Fruit fly (Drosophila melanogaster) whole organism, prepupa: ENCODE measurements around the gene CG8851.
A peak's percentile ranks its signal among the peaks of the same experiment; 100 is the strongest.

Experiments
- CG10631 ChIP-seq: fragments of 200-800 bp; sonication (Bioruptor generic); optimal IDR thresholded peaks from 2 replicates; lab custom pipeline; 2016; ENCODE audit warnings: missing biosample characterization, missing genetic modification characterization
- CG11902 ChIP-seq: fragments of 200-800 bp; sonication (Bioruptor generic); optimal IDR thresholded peaks from 3 replicates; lab custom pipeline; 2016; ENCODE audit warnings: missing biosample characterization, missing genetic modification characterization
- CG15336 ChIP-seq: fragments of 200-800 bp; sonication (Bioruptor generic); IDR thresholded peaks from 2 replicates; pipeline ENCODE4 v1.3.6; 2022; ENCODE audit warnings: missing biosample characterization, missing genetic modification characterization
- CG1621 ChIP-seq: fragments of 200-800 bp; sonication (Bioruptor generic); optimal IDR thresholded peaks from 3 replicates; lab custom pipeline; 2018; ENCODE audit warnings: missing biosample characterization, mild to moderate bottlenecking, missing genetic modification characterization
- CG16779 ChIP-seq: fragments of 200-800 bp; sonication (Bioruptor generic); optimal IDR thresholded peaks from 3 replicates; lab custom pipeline; 2017; ENCODE audit warnings: missing biosample characterization, mild to moderate bottlenecking, missing genetic modification characterization
- CG3032 ChIP-seq: fragments of 200-800 bp; optimal IDR thresholded peaks from 2 replicates; lab custom pipeline; 2019; ENCODE audit warnings: missing biosample characterization, mild to moderate bottlenecking, missing genetic modification characterization, moderate library complexity
- CG31627 ChIP-seq: fragments of 200-800 bp; sonication (Bioruptor generic); optimal IDR thresholded peaks from 3 replicates; lab custom pipeline; 2016; ENCODE audit warnings: missing biosample characterization, missing genetic modification characterization
- CG32006 ChIP-seq: fragments of 200-800 bp; sonication (Bioruptor generic); optimal IDR thresholded peaks from 3 replicates; lab custom pipeline; 2017; ENCODE audit warnings: missing biosample characterization, mild to moderate bottlenecking, missing genetic modification characterization
- CG34406 ChIP-seq: fragments of 200-800 bp; sonication (Bioruptor generic); optimal IDR thresholded peaks from 3 replicates; lab custom pipeline; 2016; ENCODE audit warnings: missing biosample characterization, missing genetic modification characterization
- CG3919 ChIP-seq: fragments of 200-800 bp; sonication (Bioruptor generic); optimal IDR thresholded peaks from 3 replicates; lab custom pipeline; 2016; ENCODE audit warnings: missing biosample characterization, missing genetic modification characterization
- CG6276 ChIP-seq: fragments of 200-800 bp; sonication (Bioruptor generic); optimal IDR thresholded peaks from 2 replicates; lab custom pipeline; 2017; ENCODE audit warnings: missing biosample characterization, mild to moderate bottlenecking, missing genetic modification characterization
- CG6792 ChIP-seq: fragments of 200-800 bp; sonication (Bioruptor generic); optimal IDR thresholded peaks from 3 replicates; lab custom pipeline; 2016; ENCODE audit warnings: missing biosample characterization, missing genetic modification characterization
- CG8119 ChIP-seq: fragments of 200-800 bp; sonication (Bioruptor generic); IDR thresholded peaks from 3 replicates; pipeline ENCODE4 v1.3.6; 2022; ENCODE audit warnings: missing biosample characterization, missing genetic modification characterization
- CG9139 ChIP-seq: fragments of 200-800 bp; sonication (Bioruptor generic); optimal IDR thresholded peaks from 3 replicates; lab custom pipeline; 2017; ENCODE audit warnings: missing biosample characterization, mild to moderate bottlenecking, missing genetic modification characterization
- Eip78C ChIP-seq: fragments of 200-800 bp; sonication (Bioruptor generic); peaks from one replicate; lab custom pipeline; 2016; ENCODE audit warnings: missing biosample characterization, missing genetic modification characterization
- Eip93F ChIP-seq: fragments of 200-800 bp; sonication (Bioruptor generic); optimal IDR thresholded peaks from 2 replicates; lab custom pipeline; 2016; ENCODE audit warnings: missing biosample characterization, mild to moderate bottlenecking, missing genetic modification characterization
- Ets21C ChIP-seq: fragments of 200-800 bp; sonication (Bioruptor generic); optimal IDR thresholded peaks from 3 replicates; lab custom pipeline; 2016; ENCODE audit warnings: missing biosample characterization, missing genetic modification characterization
- Ets96B ChIP-seq: fragments of 200-800 bp; optimal IDR thresholded peaks from 2 replicates; lab custom pipeline; 2019; ENCODE audit warnings: missing biosample characterization, mild to moderate bottlenecking, missing genetic modification characterization, moderate library complexity
- Gug ChIP-seq: fragments of 200-800 bp; sonication (Bioruptor generic); IDR thresholded peaks from 2 replicates; pipeline ENCODE4 v1.3.6; 2022; ENCODE audit warnings: missing biosample characterization, missing genetic modification characterization
- Hr39 ChIP-seq: fragments of 200-800 bp; sonication (Bioruptor generic); optimal IDR thresholded peaks from 2 replicates; lab custom pipeline; 2016; ENCODE audit warnings: missing biosample characterization, missing genetic modification characterization
- Lpt ChIP-seq: fragments of 200-800 bp; sonication (Bioruptor generic); optimal IDR thresholded peaks from 3 replicates; lab custom pipeline; 2016; ENCODE audit warnings: missing biosample characterization, missing genetic modification characterization
- Met ChIP-seq: fragments of 200-800 bp; sonication (Bioruptor generic); optimal IDR thresholded peaks from 3 replicates; lab custom pipeline; 2016; ENCODE audit warnings: missing biosample characterization, missing genetic modification characterization
- Smox ChIP-seq: fragments of 200-800 bp; sonication (Bioruptor generic); optimal IDR thresholded peaks from 3 replicates; lab custom pipeline; 2016; ENCODE audit warnings: missing biosample characterization, missing genetic modification characterization
- Sox14 ChIP-seq: fragments of 200-800 bp; sonication (Bioruptor generic); optimal IDR thresholded peaks from 3 replicates; lab custom pipeline; 2016; ENCODE audit warnings: missing biosample characterization, missing genetic modification characterization
- Sox15 ChIP-seq: fragments of 200-800 bp; sonication (Bioruptor generic); optimal IDR thresholded peaks from 3 replicates; lab custom pipeline; 2016; ENCODE audit warnings: missing biosample characterization, missing genetic modification characterization
- achi ChIP-seq: fragments of 200-800 bp; sonication (Bioruptor generic); optimal IDR thresholded peaks from 3 replicates; lab custom pipeline; 2016; ENCODE audit warnings: missing biosample characterization, missing genetic modification characterization
- acj6 ChIP-seq: fragments of 200-800 bp; sonication (Bioruptor generic); optimal IDR thresholded peaks from 3 replicates; lab custom pipeline; 2016; ENCODE audit warnings: missing biosample characterization, missing genetic modification characterization
- cyc ChIP-seq: fragments of 200-800 bp; sonication (Bioruptor generic); optimal IDR thresholded peaks from 3 replicates; lab custom pipeline; 2016; ENCODE audit warnings: missing biosample characterization, missing genetic modification characterization
- eg ChIP-seq: fragments of 200-800 bp; sonication (Bioruptor generic); IDR thresholded peaks from 3 replicates; pipeline ENCODE4 v1.3.6; 2022; ENCODE audit warnings: missing biosample characterization, missing genetic modification characterization
- esn ChIP-seq: fragments of 200-800 bp; sonication (Bioruptor generic); optimal IDR thresholded peaks from 2 replicates; lab custom pipeline; 2016; ENCODE audit warnings: missing biosample characterization, mild to moderate bottlenecking, missing genetic modification characterization, moderate library complexity
- fd59A ChIP-seq: fragments of 200-800 bp; sonication (Bioruptor generic); optimal IDR thresholded peaks from 2 replicates; lab custom pipeline; 2017; ENCODE audit warnings: missing biosample characterization, mild to moderate bottlenecking, missing genetic modification characterization, missing genetic modification reagents
- fd85E ChIP-seq: fragments of 200-800 bp; sonication (Bioruptor generic); optimal IDR thresholded peaks from 3 replicates; lab custom pipeline; 2016; ENCODE audit warnings: missing biosample characterization, missing genetic modification characterization
- fkh ChIP-seq: fragments of 200-800 bp; sonication (Bioruptor generic); optimal IDR thresholded peaks from 3 replicates; lab custom pipeline; 2017; ENCODE audit warnings: missing biosample characterization, mild to moderate bottlenecking, missing genetic modification characterization, moderate library complexity
- net ChIP-seq: fragments of 200-800 bp; sonication (Bioruptor generic); optimal IDR thresholded peaks from 3 replicates; lab custom pipeline; 2016; ENCODE audit warnings: missing biosample characterization, missing genetic modification characterization
- ss ChIP-seq, 2 experiments: fragments of 200-800 bp; sonication (Bioruptor generic); optimal IDR thresholded peaks; 2 replicates in 1 of 2; 3 replicates in 1 of 2; lab custom pipeline; 2017 to 2018; ENCODE audit warnings: mild to moderate bottlenecking in 2 of 2, missing biosample characterization in 2 of 2, missing genetic modification characterization in 2 of 2, moderate library complexity in 1 of 2
- svp ChIP-seq: fragments of 200-800 bp; sonication (Bioruptor generic); peaks from one replicate; lab custom pipeline; 2016; ENCODE audit warnings: missing biosample characterization, missing genetic modification characterization
- topi ChIP-seq: fragments of 200-800 bp; sonication (Bioruptor generic); optimal IDR thresholded peaks from 3 replicates; lab custom pipeline; 2016; ENCODE audit warnings: missing biosample characterization, missing genetic modification characterization

Gene CG8851

DNA sequence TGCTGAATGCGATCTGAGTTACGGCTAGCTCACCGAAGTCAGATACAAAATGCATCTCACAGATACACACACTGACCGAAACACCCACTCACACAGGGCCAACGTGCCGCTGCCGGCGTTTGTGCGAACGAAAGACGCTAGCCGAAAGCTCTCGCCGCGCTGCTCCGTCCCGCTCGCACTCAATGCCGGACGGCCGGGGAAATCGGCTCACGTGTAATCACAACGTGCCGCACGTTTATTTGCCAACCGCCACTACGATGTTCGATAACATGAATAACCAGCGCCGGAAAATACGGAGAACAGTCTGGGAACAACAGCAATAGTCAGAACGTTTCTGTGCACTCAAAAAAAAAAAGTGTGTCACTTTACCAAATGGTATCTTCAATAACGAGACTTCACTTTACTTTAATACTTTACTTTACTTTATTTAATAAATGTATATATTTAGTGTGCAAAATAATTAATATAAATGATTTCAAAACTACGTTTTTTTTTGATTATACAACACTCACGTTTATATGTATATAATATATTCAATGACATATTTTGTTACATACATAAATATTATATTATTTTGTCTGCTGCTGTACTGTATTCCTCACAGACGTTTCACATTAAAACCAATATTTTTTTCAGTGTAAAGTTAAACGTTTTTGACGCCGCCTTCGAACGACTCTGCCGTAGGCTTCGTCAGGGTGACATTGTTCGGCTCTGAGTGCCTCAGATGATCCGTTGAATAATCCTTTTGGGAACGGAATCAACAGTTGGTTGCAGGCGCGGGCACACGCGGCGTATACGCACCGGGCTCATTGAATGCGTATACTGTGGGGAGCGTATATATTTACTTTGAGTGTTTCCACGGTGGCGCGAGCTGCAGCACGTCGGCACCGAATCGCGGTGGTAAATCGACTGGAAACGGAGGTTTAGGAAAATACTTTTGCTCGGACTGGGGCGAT, 12.0 kb upstream of the CG8851 start, which contains the start of gene tim:
tim (minus strand) TSS at position 911 of the 956 bp plus-strand sequence.
- TF ChIP-seq eg (GFP tag; lab: Robert Waterston, UW) (peak; percentile 36; the same call in 2 of the 3 replicates), Eip78C (GFP tag; lab: Kevin White, UChicago) (peak; percentile 53), Smox (GFP tag; lab: Kevin White, UChicago) (no peak), Gug (GFP tag; lab: Robert Waterston, UW) (peak; percentile 46; the same call in 1 of the 2 replicates), CG31627 (no peak), esn (GFP tag; lab: Kevin White, UChicago) (no peak), CG8119 (GFP tag; lab: Robert Waterston, UW) (peak; percentile 40; the same call in 1 of the 3 replicates), Lpt (GFP tag; lab: Kevin White, UChicago) (no peak), CG15336 (GFP tag; lab: Robert Waterston, UW) (0 out of 2 replicates have a peak, but pooled peaks have one; percentile 23), acj6 (GFP tag; lab: Kevin White, UChicago) (no peak), CG10631 (GFP tag; lab: Kevin White, UChicago) (peak; percentile 30), svp (peak; percentile 77)

DNA sequence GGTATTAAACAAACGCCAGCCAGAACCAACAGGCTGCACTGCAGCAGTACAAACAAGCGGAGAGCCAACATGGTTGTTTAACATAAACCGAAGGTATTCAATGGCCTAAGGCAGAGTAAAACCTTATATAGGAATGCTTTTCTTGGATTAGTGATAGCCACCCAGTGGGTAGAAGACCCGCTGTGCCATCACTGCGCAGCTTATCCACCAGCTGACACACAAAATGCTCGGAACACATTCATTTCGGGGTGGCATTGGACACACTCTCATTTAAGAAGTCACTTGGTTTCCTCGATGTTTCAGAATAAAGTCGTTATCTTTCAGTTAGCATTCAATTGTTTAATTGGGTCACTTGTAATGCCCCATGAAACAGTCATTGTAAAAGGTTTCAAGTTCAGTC, 9.5 kb upstream of the CG8851 start, which contains the start of gene CG31954:
CG31954 (minus strand) TSS at position 101 of the 400 bp plus-strand sequence.
- TF ChIP-seq Lpt (GFP tag; lab: Kevin White, UChicago) (no peak), CG34406 (no peak), Eip93F (GFP tag; lab: Kevin White, UChicago) (no peak), CG32006 (GFP tag; lab: Kevin White, UChicago) (no peak), acj6 (GFP tag; lab: Kevin White, UChicago) (no peak), CG9139 (GFP tag; lab: Kevin White, UChicago) (no peak), fd85E (GFP tag; lab: Kevin White, UChicago) (no peak), Sox15 (no peak), topi (GFP tag; lab: Kevin White, UChicago) (no peak), Ets21C (GFP tag; lab: Kevin White, UChicago) (no peak), CG3919 (GFP tag; lab: Kevin White, UChicago) (no peak), fkh (GFP tag; lab: Kevin White, UChicago) (no peak)

DNA sequence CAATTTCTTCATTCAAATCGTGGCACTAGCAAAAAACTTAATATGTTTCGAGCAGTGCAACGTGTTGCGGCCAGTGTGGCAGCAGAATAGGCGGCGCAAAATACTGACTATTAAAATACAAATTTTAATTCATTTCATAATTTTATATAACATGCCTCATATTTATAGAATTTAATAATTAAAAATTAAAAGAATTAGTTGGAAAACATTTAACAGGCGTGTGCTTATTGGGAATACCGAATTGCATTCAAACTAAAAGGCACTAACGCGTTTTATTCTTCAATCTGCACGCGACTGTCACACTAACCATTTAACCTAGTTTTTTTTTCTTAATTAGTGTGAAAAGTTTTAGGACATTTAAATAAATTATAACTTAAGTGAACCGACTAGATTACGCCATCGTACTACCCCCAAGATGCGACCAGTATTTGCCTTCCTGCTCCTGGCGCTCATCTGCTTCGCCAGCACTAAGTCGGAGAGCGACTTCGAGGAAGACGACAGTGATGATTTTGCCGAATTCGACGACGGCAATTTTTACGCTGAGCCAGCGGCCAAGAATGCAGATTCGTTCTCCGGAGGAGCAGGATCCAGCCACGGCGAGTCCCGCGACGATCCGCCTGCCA, 4.8 kb upstream of the CG8851 start, which contains the start of the genes LeuRS and CG17593:
LeuRS (minus strand) TSS at position 88 of the 623 bp plus-strand sequence.
CG17593 (plus strand) TSS at position 304 of the 623 bp plus-strand sequence.
- peak; percentile 53 for TF ChIP-seq svp
- TF ChIP-seq net: no peak

DNA sequence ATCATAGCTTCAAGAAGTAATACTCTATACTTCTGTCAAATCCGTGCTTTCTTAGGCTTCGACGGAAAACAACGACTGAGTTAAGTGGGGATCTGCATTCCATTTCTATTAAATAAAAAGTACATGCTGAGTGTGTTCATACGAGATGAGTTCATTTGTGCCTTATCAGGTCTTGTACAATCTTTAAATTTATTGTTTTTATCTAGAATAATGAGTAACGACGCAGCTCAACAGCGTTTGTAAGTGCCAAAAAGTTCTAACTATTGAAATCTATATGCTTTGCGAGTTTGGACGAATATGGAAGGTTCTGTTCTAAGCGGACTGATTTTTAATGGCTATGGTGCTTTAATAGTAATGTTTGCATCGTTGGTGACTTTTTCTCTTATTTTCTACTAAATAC, 4.5 kb downstream of the CG8851 start, which contains the start of gene Sr-CIV:
Sr-CIV (minus strand) TSS at position 101 of the 400 bp plus-strand sequence.
- no peak for TF ChIP-seq CG8119 (GFP tag; lab: Robert Waterston, UW)

DNA sequence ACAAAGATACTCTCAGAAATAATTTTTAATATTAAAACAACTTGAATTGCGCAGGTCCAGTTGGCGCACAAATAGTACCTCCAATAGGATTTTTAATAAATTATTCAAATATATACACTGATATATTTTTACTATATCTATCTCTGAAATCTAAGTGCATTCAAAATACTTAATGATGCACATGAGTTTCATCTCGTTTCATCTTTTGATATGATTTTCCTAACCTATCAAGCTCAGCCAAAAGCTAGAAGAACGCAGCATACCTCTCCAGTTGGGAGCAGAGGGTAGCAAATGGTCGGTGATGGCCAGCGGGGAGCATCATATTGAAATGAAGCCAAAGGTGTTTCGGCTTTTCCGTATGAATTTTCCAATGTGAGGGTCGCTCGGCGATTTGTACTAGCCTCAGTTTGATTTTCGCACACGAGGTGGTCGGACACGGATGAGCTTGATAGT, 5.3 kb downstream of the CG8851 start, which contains the start of gene CG8852:
CG8852 (plus strand) TSS at position 403 of the 453 bp plus-strand sequence.
- no peak for TF ChIP-seq Hr39 (GFP tag; lab: Kevin White, UChicago)
- TF ChIP-seq CG32006 (GFP tag; lab: Kevin White, UChicago): no peak
- TF ChIP-seq CG11902 (GFP tag; lab: Kevin White, UChicago): no peak
- TF ChIP-seq Sox15: no peak
- no peak for TF ChIP-seq CG15336 (GFP tag; lab: Robert Waterston, UW)
- no peak for TF ChIP-seq CG16779
- TF ChIP-seq CG8119 (GFP tag; lab: Robert Waterston, UW): no peak
- no peak for TF ChIP-seq Met
- TF ChIP-seq Sox14 (GFP tag; lab: Kevin White, UChicago): no peak
- no peak for TF ChIP-seq ss (GFP tag; optimal IDR thresholded peaks at IDR 0.05; lab: Kevin White, UChicago)
- no peak for TF ChIP-seq CG3032 (tag; lab: Kevin White, UChicago)
- TF ChIP-seq CG1621 (tag; lab: Kevin White, UChicago): no peak
- no peak for TF ChIP-seq CG6792 (GFP tag; lab: Kevin White, UChicago)
- no peak for TF ChIP-seq achi (GFP tag; lab: Kevin White, UChicago)
- no peak for TF ChIP-seq fd59A (GFP tag; lab: Kevin White, UChicago)
- no peak for TF ChIP-seq CG6276
- no peak for TF ChIP-seq cyc (GFP tag; lab: Kevin White, UChicago)
- TF ChIP-seq Ets96B (tag; lab: Kevin White, UChicago): no peak
